Worm (Caenorhabditis elegans): Measurements from ENCODE around the gene srh-27.

DNA sequence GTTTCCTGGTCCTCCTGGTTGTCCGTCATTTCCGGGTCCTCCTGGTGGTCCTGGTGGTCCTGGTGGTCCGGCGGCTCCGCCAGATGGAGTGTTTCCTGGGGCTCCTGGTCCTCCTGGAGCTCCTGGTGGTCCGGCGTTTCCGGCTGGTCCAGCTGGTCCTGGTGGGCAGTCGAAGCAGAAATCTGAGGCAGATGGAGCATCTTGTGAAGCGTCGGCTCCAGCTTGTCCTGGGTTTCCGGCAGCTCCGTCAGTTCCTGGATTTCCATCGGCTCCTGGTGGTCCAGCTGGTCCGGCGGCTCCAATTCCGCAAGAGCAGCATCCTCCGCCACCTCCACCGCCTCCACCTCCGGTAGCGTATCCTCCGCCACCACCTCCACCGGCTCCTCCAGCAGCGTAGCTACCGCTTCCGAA is 45.7 kb downstream of the srh-27 start:
- TF ChIP-seq ama-1 (optimal IDR thresholded peaks at IDR 0.05) (no peak), sox-2 (GFP tag; IDR thresholded peaks at IDR 0.05) (no peak), mec-3 (tag; optimal IDR thresholded peaks at IDR 0.05; ENCODE audit: borderline replicate concordance) (no peak), F13H6.1 (tag; optimal IDR thresholded peaks at IDR 0.05) (no peak), lin-11 (tag; optimal IDR thresholded peaks at IDR 0.05) (no peak), pax-1 (tag; optimal IDR thresholded peaks at IDR 0.05) (no peak), fkh-6 (tag; optimal IDR thresholded peaks at IDR 0.05) (no peak), ceh-31 (tag; optimal IDR thresholded peaks at IDR 0.05) (no peak), sdc-2 (tag; optimal IDR thresholded peaks at IDR 0.05) (no peak), pha-4 (tag; optimal IDR thresholded peaks at IDR 0.05) (no peak), pqm-1 (tag; optimal IDR thresholded peaks at IDR 0.05) (no peak), nhr-232 (tag; optimal IDR thresholded peaks at IDR 0.05) (no peak), dve-1 (tag; optimal IDR thresholded peaks at IDR 0.05) (no peak), eyg-1 (tag; optimal IDR thresholded peaks at IDR 0.05) (no peak)
